Worm (Caenorhabditis elegans): ENCODE results near the gene asp-6.

DNA sequence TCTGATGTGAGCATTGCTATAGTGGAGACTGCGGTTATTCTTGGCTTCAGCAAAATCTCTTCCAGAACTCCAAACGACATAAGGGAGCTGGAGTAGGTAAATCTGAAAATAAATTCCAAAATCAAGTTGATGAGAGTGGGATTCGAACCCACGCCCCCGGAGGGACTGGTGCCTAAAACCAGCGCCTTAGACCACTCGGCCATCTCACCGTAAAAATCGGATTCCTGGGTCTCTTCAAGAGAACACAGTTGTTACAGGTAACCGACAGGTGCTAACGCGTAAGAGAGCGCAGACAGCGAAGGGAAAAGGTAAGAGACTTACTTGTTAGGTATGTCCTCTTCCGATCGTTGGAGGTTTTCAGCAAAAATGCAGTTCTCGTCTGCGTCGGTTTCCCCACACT, 33.4 kb downstream of the asp-6 start:
- TF ChIP-seq nhr-76 (tag; optimal IDR thresholded peaks at IDR 0.05) (no peak), ceh-39 (tag; optimal IDR thresholded peaks at IDR 0.05) (no peak), unc-39 (tag; optimal IDR thresholded peaks at IDR 0.05) (no peak), nhr-28 (tag; optimal IDR thresholded peaks at IDR 0.05) (no peak), elt-3 (tag; optimal IDR thresholded peaks at IDR 0.05) (no peak)
